Worm (Caenorhabditis elegans) whole organism, young adult: Measurements from ENCODE around the gene cpg-24.
A peak's percentile ranks its signal among the peaks of the same experiment; 100 is the strongest.

Experiments
- B0019.2 ChIP-seq: fragments of 200-800 bp; sonication (Bioruptor generic); conservative IDR thresholded peaks from 2 replicates; pipeline ENCODE4 v1.3.6; 2022; ENCODE audit warnings: missing genetic modification reagents, missing genetic modification characterization, missing compliant biosample characterization
- B0336.3 ChIP-seq: fragments of 200-800 bp; sonication (Bioruptor generic); IDR thresholded peaks from 2 replicates; pipeline ENCODE4 v1.3.6; 2022; ENCODE audit warnings: missing genetic modification characterization, missing compliant biosample characterization
- C06A6.2 ChIP-seq: fragments of 200-800 bp; sonication (Bioruptor generic); conservative IDR thresholded peaks from 2 replicates; pipeline ENCODE4 v1.3.6; 2022; ENCODE audit warnings: missing genetic modification characterization, missing compliant biosample characterization
- C17E4.6 ChIP-seq: fragments of 200-800 bp; sonication (Bioruptor generic); IDR thresholded peaks from 2 replicates; pipeline ENCODE4 v1.3.6; 2022; ENCODE audit warnings: missing genetic modification reagents, missing genetic modification characterization, missing compliant biosample characterization
- D2030.7 ChIP-seq: fragments of 200-800 bp; sonication (Bioruptor generic); IDR thresholded peaks from 2 replicates; pipeline ENCODE4 v1.3.6; 2022; ENCODE audit warnings: missing genetic modification reagents, missing genetic modification characterization, missing compliant biosample characterization
- F33H1.4 ChIP-seq: fragments of 200-800 bp; sonication (Bioruptor generic); IDR thresholded peaks from 2 replicates; pipeline ENCODE4 v1.3.6; 2022; ENCODE audit warnings: missing genetic modification reagents, missing genetic modification characterization, missing compliant biosample characterization
- F52B5.7 ChIP-seq: sonication (generic microtip); optimal IDR thresholded peaks from 2 replicates; lab custom pipeline; 2016; ENCODE audit warnings: mild to moderate bottlenecking, missing genetic modification characterization, missing compliant biosample characterization
- T26A5.8 ChIP-seq: sonication (generic microtip); optimal IDR thresholded peaks from 2 replicates; lab custom pipeline; 2016; ENCODE audit warnings: missing genetic modification characterization, missing compliant biosample characterization
- Y53F4B.3 ChIP-seq: fragments of 200-800 bp; sonication (Bioruptor generic); IDR thresholded peaks from 2 replicates; pipeline ENCODE4 v1.3.6; 2022; ENCODE audit warnings: missing genetic modification reagents, missing genetic modification characterization, missing compliant biosample characterization
- Y53G8AR.9 ChIP-seq: fragments of 200-800 bp; sonication (Bioruptor generic); conservative IDR thresholded peaks from 2 replicates; pipeline ENCODE4 v1.3.6; 2022; ENCODE audit warnings: missing genetic modification reagents, missing genetic modification characterization, missing compliant biosample characterization
- Y67H2A.10 ChIP-seq: fragments of 200-800 bp; sonication (Bioruptor generic); conservative IDR thresholded peaks from 2 replicates; pipeline ENCODE4 v1.3.6; 2022; ENCODE audit warnings: missing genetic modification reagents, missing genetic modification characterization, missing compliant biosample characterization
- ZK185.1 ChIP-seq: sonication (generic microtip); optimal IDR thresholded peaks from 2 replicates; lab custom pipeline; 2016; ENCODE audit warnings: mild to moderate bottlenecking, missing genetic modification characterization, missing compliant biosample characterization; ENCODE audit not compliant: poor library complexity, severe bottlenecking
- athp-1 ChIP-seq: sonication (generic microtip); optimal IDR thresholded peaks from 2 replicates; lab custom pipeline; 2017; ENCODE audit warnings: mild to moderate bottlenecking, missing genetic modification characterization, missing compliant biosample characterization
- attf-6 ChIP-seq: fragments of 200-800 bp; sonication (Bioruptor generic); IDR thresholded peaks from 2 replicates; pipeline ENCODE4 v1.3.6; 2022; ENCODE audit warnings: missing genetic modification reagents, missing genetic modification characterization, missing compliant biosample characterization
- bed-1 ChIP-seq: fragments of 200-800 bp; sonication (Bioruptor generic); IDR thresholded peaks from 2 replicates; pipeline ENCODE4 v1.3.6; 2022; ENCODE audit warnings: missing genetic modification reagents, missing genetic modification characterization, missing compliant biosample characterization
- cebp-2 ChIP-seq: fragments of 200-800 bp; sonication (Bioruptor generic); IDR thresholded peaks from 2 replicates; pipeline ENCODE4 v1.3.6; 2022; ENCODE audit warnings: missing genetic modification characterization, missing compliant biosample characterization
- ceh-100 ChIP-seq: fragments of 200-800 bp; sonication (Bioruptor generic); IDR thresholded peaks from 2 replicates; pipeline ENCODE4 v1.3.6; 2022; ENCODE audit warnings: missing genetic modification reagents, missing genetic modification characterization, missing compliant biosample characterization
- ceh-40 ChIP-seq: fragments of 200-800 bp; sonication (Bioruptor generic); IDR thresholded peaks from 2 replicates; pipeline ENCODE4 v1.3.6; 2022; ENCODE audit warnings: missing genetic modification characterization, missing compliant biosample characterization
- ceh-79 ChIP-seq: sonication (generic microtip); optimal IDR thresholded peaks from 2 replicates; lab custom pipeline; 2017; ENCODE audit warnings: mild to moderate bottlenecking, missing genetic modification characterization, missing compliant biosample characterization
- ceh-91 ChIP-seq: fragments of 200-800 bp; sonication (Bioruptor generic); IDR thresholded peaks from 2 replicates; pipeline ENCODE4 v1.3.6; 2022; ENCODE audit warnings: missing genetic modification reagents, missing genetic modification characterization, missing compliant biosample characterization
- die-1 ChIP-seq: sonication (generic microtip); optimal IDR thresholded peaks from 2 replicates; lab custom pipeline; 2016; ENCODE audit warnings: missing genotype, mild to moderate bottlenecking, missing genetic modification characterization, missing compliant biosample characterization
- dpff-1 ChIP-seq: sonication (generic microtip); optimal IDR thresholded peaks from 2 replicates; lab custom pipeline; 2017; ENCODE audit warnings: mild to moderate bottlenecking, missing genetic modification characterization, missing compliant biosample characterization
- efl-1 ChIP-seq: fragments of 150-350 bp; optimal IDR thresholded peaks from 2 replicates; lab custom pipeline; 2014; ENCODE audit warnings: missing biosample characterization, missing genetic modification reagents, missing genetic modification characterization
- egrh-3 ChIP-seq: fragments of 200-800 bp; sonication (Bioruptor generic); IDR thresholded peaks from 2 replicates; pipeline ENCODE4 v1.3.6; 2022; ENCODE audit warnings: missing genetic modification reagents, missing genetic modification characterization, missing compliant biosample characterization
- let-607 ChIP-seq, 2 experiments: fragments of 200-800 bp in 1 of 2; sonication (Bioruptor generic) in 1 of 2; sonication (generic microtip) in 1 of 2; optimal IDR thresholded peaks; 2 replicates each; lab custom pipeline; 2016 to 2018; ENCODE audit warnings: mild to moderate bottlenecking in 2 of 2, missing compliant biosample characterization in 2 of 2, missing genetic modification characterization in 2 of 2, moderate library complexity in 2 of 2, missing genotype in 1 of 2
- lin-40 ChIP-seq: sonication (generic microtip); optimal IDR thresholded peaks from 2 replicates; lab custom pipeline; 2016; ENCODE audit warnings: missing genetic modification characterization, mild to moderate bottlenecking, missing compliant biosample characterization, missing genotype, missing genetic modification reagents
- lin-54 ChIP-seq: fragments of 200-800 bp; sonication (Bioruptor generic); optimal IDR thresholded peaks from 2 replicates; lab custom pipeline; 2018; ENCODE audit warnings: mild to moderate bottlenecking, missing genetic modification characterization, missing compliant biosample characterization
- lir-1 ChIP-seq: fragments of 200-800 bp; sonication (Bioruptor generic); conservative IDR thresholded peaks from 2 replicates; pipeline ENCODE4 v1.3.6; 2022; ENCODE audit warnings: missing genetic modification reagents, missing genetic modification characterization, missing compliant biosample characterization
- lsl-1 ChIP-seq: fragments of 200-800 bp; sonication (Bioruptor generic); optimal IDR thresholded peaks from 2 replicates; lab custom pipeline; 2018; ENCODE audit warnings: mild to moderate bottlenecking, missing genetic modification characterization, moderate library complexity, missing compliant biosample characterization
- lsy-27 ChIP-seq: sonication (generic microtip); optimal IDR thresholded peaks from 2 replicates; lab custom pipeline; 2017; ENCODE audit warnings: missing genetic modification characterization, mild to moderate bottlenecking, missing compliant biosample characterization, antibody characterized with exemption, missing genotype, borderline replicate concordance; ENCODE audit not compliant: insufficient read depth
- madf-3 ChIP-seq: fragments of 200-800 bp; sonication (Bioruptor generic); IDR thresholded peaks from 2 replicates; pipeline ENCODE4 v1.3.6; 2022; ENCODE audit warnings: missing genetic modification reagents, missing genetic modification characterization, missing compliant biosample characterization
- madf-6 ChIP-seq: fragments of 200-800 bp; sonication (Bioruptor generic); IDR thresholded peaks from 2 replicates; pipeline ENCODE4 v1.3.6; 2022; ENCODE audit warnings: missing genetic modification reagents, missing genetic modification characterization, missing compliant biosample characterization
- mel-28 ChIP-seq: sonication (generic microtip); optimal IDR thresholded peaks from 2 replicates; lab custom pipeline; 2016; ENCODE audit warnings: borderline replicate concordance, mild to moderate bottlenecking, missing genetic modification characterization, missing compliant biosample characterization
- nhr-120 ChIP-seq: fragments of 200-800 bp; sonication (Bioruptor generic); IDR thresholded peaks from 2 replicates; pipeline ENCODE4 v1.3.6; 2022; ENCODE audit warnings: missing genetic modification characterization, missing compliant biosample characterization
- nhr-27 ChIP-seq: fragments of 200-800 bp; sonication (Bioruptor generic); optimal IDR thresholded peaks from 2 replicates; lab custom pipeline; 2018; ENCODE audit warnings: mild to moderate bottlenecking, missing genetic modification characterization, moderate library complexity, missing compliant biosample characterization
- rcor-1 ChIP-seq: fragments of 200-800 bp; sonication (Bioruptor generic); IDR thresholded peaks from 2 replicates; pipeline ENCODE4 v1.3.6; 2022; ENCODE audit warnings: missing genetic modification reagents, missing genetic modification characterization, missing compliant biosample characterization
- rec-8 ChIP-seq, 2 experiments: sonication (generic microtip); optimal IDR thresholded peaks; 2 replicates each; lab custom pipeline; 2016; ENCODE audit warnings: mild to moderate bottlenecking in 2 of 2, missing genetic modification characterization in 2 of 2, missing genetic modification reagents in 2 of 2, missing genotype in 2 of 2, missing biosample characterization in 1 of 2, missing compliant biosample characterization in 1 of 2, moderate library complexity in 1 of 2
- rpc-1 ChIP-seq, 2 experiments: fragments of 150-350 bp in 1 of 2; sonication (generic microtip) in 1 of 2; optimal IDR thresholded peaks; 2 replicates each; lab custom pipeline; 2014 to 2018; ENCODE audit warnings: missing biosample characterization in 1 of 2, missing genetic modification characterization in 1 of 2, missing genetic modification reagents in 1 of 2, missing genotype in 1 of 2
- somi-1 ChIP-seq: fragments of 200-800 bp; sonication (Bioruptor generic); optimal IDR thresholded peaks from 2 replicates; lab custom pipeline; 2018; ENCODE audit warnings: mild to moderate bottlenecking, missing genetic modification characterization, missing compliant biosample characterization
- sptf-2 ChIP-seq: fragments of 200-800 bp; sonication (Bioruptor generic); optimal IDR thresholded peaks from 2 replicates; lab custom pipeline; 2018; ENCODE audit warnings: mild to moderate bottlenecking, missing genetic modification characterization, missing compliant biosample characterization
- tbp1 ChIP-seq: fragments of 200-800 bp; sonication (Bioruptor generic); optimal IDR thresholded peaks from 2 replicates; lab custom pipeline; 2018; ENCODE audit warnings: mild to moderate bottlenecking, missing genetic modification characterization, missing compliant biosample characterization
- tlf-1 ChIP-seq: fragments of 200-800 bp; sonication (Bioruptor generic); optimal IDR thresholded peaks from 2 replicates; lab custom pipeline; 2018; ENCODE audit warnings: mild to moderate bottlenecking, missing genetic modification characterization, missing compliant biosample characterization
- xnd-1 ChIP-seq: sonication (generic microtip); optimal IDR thresholded peaks from 2 replicates; lab custom pipeline; 2016; ENCODE audit warnings: missing genotype, missing genetic modification reagents, missing genetic modification characterization, missing compliant biosample characterization
- zfh-2 ChIP-seq: fragments of 200-800 bp; sonication (Bioruptor generic); conservative IDR thresholded peaks from 2 replicates; pipeline ENCODE4 v1.3.6; 2022; ENCODE audit warnings: missing genetic modification reagents, missing genetic modification characterization, missing compliant biosample characterization
- ztf-22 ChIP-seq: fragments of 200-800 bp; sonication (Bioruptor generic); optimal IDR thresholded peaks from 2 replicates; lab custom pipeline; 2018; ENCODE audit warnings: mild to moderate bottlenecking, missing genetic modification characterization, moderate library complexity, missing compliant biosample characterization
- ztf-25 ChIP-seq: fragments of 200-800 bp; sonication (Bioruptor generic); IDR thresholded peaks from 2 replicates; pipeline ENCODE4 v1.3.6; 2022; ENCODE audit warnings: missing genetic modification reagents, missing genetic modification characterization, missing compliant biosample characterization
- ztf-3 ChIP-seq: fragments of 200-800 bp; sonication (Bioruptor generic); optimal IDR thresholded peaks from 2 replicates; lab custom pipeline; 2018; ENCODE audit warnings: mild to moderate bottlenecking, missing genetic modification characterization, missing compliant biosample characterization

cpg-24 gene

ce11 chrIV:1659978-1660377 is 28.2 kb downstream of the cpg-24 start, which contains the start of gene Y41D4B.4 (continued):
- TF ChIP-seq somi-1 (GFP tag; lab: Kevin White, UChicago) (no peak), F52B5.7 (tag; lab: Kevin White, UChicago) (no peak), cebp-2 (0 out of 2 replicates have a peak, but pooled peaks have one; percentile 15), tbp1 (GFP tag; lab: Kevin White, UChicago) (no peak), athp-1 (tag; lab: Kevin White, UChicago) (peak; percentile 2), B0336.3 (GFP tag; lab: Robert Waterston, UW) (peak; percentile 51; the same call in 1 of the 2 replicates), ceh-100 (GFP tag; lab: Robert Waterston, UW) (0 out of 2 replicates have a peak, but pooled peaks have one; percentile 18), attf-6 (GFP tag; lab: Robert Waterston, UW) (peak; percentile 43; the same call in 1 of the 2 replicates), lin-54 (GFP tag; lab: Kevin White, UChicago) (peak; percentile 44), ztf-22 (GFP tag; lab: Kevin White, UChicago) (no peak), tlf-1 (no peak), rcor-1 (GFP tag; lab: Robert Waterston, UW) (peak; percentile 44; the same call in 1 of the 2 replicates), D2030.7 (GFP tag; lab: Robert Waterston, UW) (peak; percentile 13; the same call in 1 of the 2 replicates), Y53G8AR.9 (GFP tag; lab: Robert Waterston, UW) (peak; percentile 52; the same call in 1 of the 2 replicates), F33H1.4 (GFP tag; lab: Robert Waterston, UW) (peak; percentile 35), ceh-91 (GFP tag; lab: Robert Waterston, UW) (no peak), dpff-1 (no peak), nhr-27 (tag; lab: Kevin White, UChicago) (no peak), sptf-2 (GFP tag; lab: Kevin White, UChicago) (no peak), xnd-1 (tag; lab: Kevin White, UChicago) (no peak), bed-1 (no peak)

ce11 chrIV:1660735-1661134 is 29.0 kb downstream of the cpg-24 start:
- no peak for TF ChIP-seq madf-3 (GFP tag; lab: Robert Waterston, UW)
- TF ChIP-seq egrh-3 (GFP tag; lab: Robert Waterston, UW), result no peak
- no peak for TF ChIP-seq Y53G8AR.9 (GFP tag; lab: Robert Waterston, UW)
- TF ChIP-seq zfh-2 (GFP tag; lab: Robert Waterston, UW), result no peak
- TF ChIP-seq Y67H2A.10 (GFP tag; lab: Robert Waterston, UW), result no peak
- no peak for TF ChIP-seq C06A6.2 (GFP tag; lab: Robert Waterston, UW)
- no peak for TF ChIP-seq T26A5.8 (tag; lab: Kevin White, UChicago)
- no peak for TF ChIP-seq B0019.2
- TF ChIP-seq ztf-25 (GFP tag; lab: Robert Waterston, UW), result no peak
- TF ChIP-seq Y53F4B.3 (GFP tag; lab: Robert Waterston, UW), result no peak
- no peak for TF ChIP-seq die-1 (tag; lab: Kevin White, UChicago)
- no peak for TF ChIP-seq C17E4.6 (GFP tag; lab: Robert Waterston, UW)
- TF ChIP-seq let-607 (tag; optimal IDR thresholded peaks at IDR 0.05; lab: Kevin White, UChicago), result no peak
- TF ChIP-seq ceh-40 (GFP tag; lab: Robert Waterston, UW), result no peak
- TF ChIP-seq ZK185.1 (tag; lab: Kevin White, UChicago), result no peak
- no peak for TF ChIP-seq ceh-79 (tag; lab: Kevin White, UChicago)
- peak; percentile 67 for TF ChIP-seq F33H1.4 (GFP tag; lab: Robert Waterston, UW)
- TF ChIP-seq mel-28 (tag; lab: Kevin White, UChicago), result no peak
- TF ChIP-seq rec-8 (tag; optimal IDR thresholded peaks at IDR 0.05; lab: Kevin White, UChicago), result no peak
- TF ChIP-seq rpc-1 (optimal IDR thresholded peaks at IDR 0.05; lab: Kevin White, UChicago), result no peak
- no peak for TF ChIP-seq rpc-1 (tag; optimal IDR thresholded peaks at IDR 0.05; lab: Kevin White, UChicago)
- no peak for TF ChIP-seq ceh-100 (GFP tag; lab: Robert Waterston, UW)
- no peak for TF ChIP-seq lin-40 (tag; lab: Kevin White, UChicago)
- TF ChIP-seq lsy-27 (tag; lab: Kevin White, UChicago), result no peak
- peak; percentile 21 for TF ChIP-seq efl-1 (GFP tag; lab: Kevin White, UChicago)
- no peak for TF ChIP-seq nhr-120 (GFP tag; lab: Robert Waterston, UW)
- peak; percentile 70 for TF ChIP-seq lsl-1
- no peak for TF ChIP-seq ztf-3 (GFP tag; lab: Kevin White, UChicago)
- TF ChIP-seq lir-1 (GFP tag; lab: Robert Waterston, UW), result no peak
- TF ChIP-seq madf-6 (GFP tag; lab: Robert Waterston, UW), result peak; percentile 54
